Fruit fly (Drosophila melanogaster): ENCODE data around the gene sn.

DNA sequence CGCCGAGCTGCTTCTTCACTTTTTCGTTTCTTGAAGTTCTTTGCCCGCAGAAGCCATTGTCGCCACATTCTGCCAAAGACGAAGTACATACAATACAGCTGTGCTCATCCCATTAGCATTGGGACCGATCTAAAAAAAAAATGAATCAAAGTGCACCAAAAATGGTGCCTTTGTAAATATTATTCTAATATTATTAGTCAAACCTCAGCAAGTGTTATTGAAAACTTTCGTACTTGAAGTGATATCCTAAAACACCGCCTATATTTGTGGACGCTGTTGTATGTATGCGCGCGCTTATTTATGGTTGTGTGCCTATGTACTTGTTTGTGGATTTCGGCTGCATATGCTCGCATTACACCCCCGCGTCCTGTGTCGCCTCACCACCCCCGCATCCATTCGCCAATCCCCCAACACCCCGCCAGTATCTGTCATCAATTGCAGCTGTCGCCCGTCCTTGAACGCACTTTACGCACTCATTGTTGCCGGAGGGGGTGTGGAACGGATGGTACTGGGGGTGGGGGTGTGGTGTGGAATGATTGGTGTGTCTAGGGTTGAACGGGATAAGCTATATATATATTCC is 8.6 kb downstream of the sn start:
- TF ChIP-seq tll (GFP tag; optimal IDR thresholded peaks at IDR 0.05) (no peak), Lim3 (GFP tag; IDR thresholded peaks at IDR 0.05) (peak; percentile 62; the same call in 1 of the 2 replicates), kni (GFP tag; optimal IDR thresholded peaks at IDR 0.05) (peak; percentile 48), CG7271 (tag; optimal IDR thresholded peaks at IDR 0.05) (peak; percentile 67)

All from whole organism, embryonic.